Worm (Caenorhabditis elegans) whole organism, L1 larva: ENCODE results near the gene F48B9.1.

Source experiments
- C16A3.4 ChIP-seq: fragments of 150-350 bp; optimal IDR thresholded peaks from 2 replicates; lab custom pipeline; 2014; ENCODE audit warnings: missing biosample characterization, missing genetic modification characterization
- C34B4.2 ChIP-seq: sonication (generic microtip); optimal IDR thresholded peaks from 2 replicates; lab custom pipeline; 2017; ENCODE audit warnings: mild to moderate bottlenecking, missing genetic modification characterization, missing compliant biosample characterization
- ceh-82 ChIP-seq, 3 experiments: fragments of 150-350 bp in 1 of 3; sonication (generic microtip) in 2 of 3; optimal IDR thresholded peaks; 2 replicates each; lab custom pipeline; 2014 to 2017; ENCODE audit warnings: missing biosample characterization in 3 of 3, missing genetic modification characterization in 3 of 3
- irx-1 ChIP-seq: sonication (generic microtip); optimal IDR thresholded peaks from 2 replicates; lab custom pipeline; 2016; ENCODE audit warnings: missing genetic modification characterization, missing compliant biosample characterization
- lin-13 ChIP-seq: fragments of 150-350 bp; optimal IDR thresholded peaks from 2 replicates; lab custom pipeline; 2014; ENCODE audit warnings: missing biosample characterization, missing genetic modification reagents, missing genetic modification characterization
- lin-35 ChIP-seq, 2 experiments: fragments of 150-350 bp; optimal IDR thresholded peaks; 2 replicates each; lab custom pipeline; 2014; ENCODE audit warnings: missing biosample characterization in 2 of 2, missing genetic modification characterization in 2 of 2, missing genetic modification reagents in 2 of 2
- lin-39 ChIP-seq: fragments of 150-350 bp; optimal IDR thresholded peaks from 2 replicates; lab custom pipeline; 2014; ENCODE audit warnings: missing biosample characterization, missing genetic modification reagents, missing genetic modification characterization
- mab-9 ChIP-seq: fragments of 200-800 bp; sonication (Bioruptor generic); IDR thresholded peaks from 2 replicates; pipeline ENCODE4 v1.3.6; 2022; ENCODE audit warnings: missing genetic modification reagents, missing genetic modification characterization, missing compliant biosample characterization
- nhr-12 ChIP-seq: sonication (generic microtip); optimal IDR thresholded peaks from 2 replicates; lab custom pipeline; 2017; ENCODE audit warnings: missing biosample characterization, missing genetic modification characterization
- nhr-28 ChIP-seq: fragments of 150-350 bp; optimal IDR thresholded peaks from 2 replicates; lab custom pipeline; 2014; ENCODE audit warnings: missing biosample characterization, missing genetic modification characterization
- snpc-4 ChIP-seq: fragments of 150-350 bp; optimal IDR thresholded peaks from 2 replicates; lab custom pipeline; 2014; ENCODE audit warnings: missing biosample characterization, missing genetic modification characterization
- tbx-2 ChIP-seq: sonication (generic microtip); optimal IDR thresholded peaks from 2 replicates; lab custom pipeline; 2016; ENCODE audit warnings: missing genetic modification characterization, missing compliant biosample characterization

DNA sequence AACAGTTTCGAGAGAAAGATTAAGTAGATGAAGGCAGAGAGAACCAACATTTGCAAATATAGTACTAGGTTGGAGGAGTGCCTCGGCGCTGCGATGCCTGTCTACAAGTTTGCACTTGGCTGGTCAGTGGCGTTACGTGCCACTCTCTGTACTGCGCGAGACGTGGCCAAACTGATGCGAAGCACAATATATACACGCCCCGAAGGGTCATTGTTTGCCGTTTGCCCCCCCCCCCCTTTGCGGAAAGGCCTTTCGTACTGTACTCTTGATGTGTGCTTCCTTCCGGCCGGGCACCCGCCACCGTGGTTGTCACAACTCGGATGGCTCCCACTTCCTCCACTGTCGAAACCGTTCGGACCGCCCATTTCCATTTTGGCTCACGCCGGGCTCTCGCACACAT is 31.5 kb downstream of the F48B9.1 start:
- TF ChIP-seq ceh-82 (tag; optimal IDR thresholded peaks at IDR 0.05; lab: Kevin White, UChicago) (no peak), lin-35 (GFP tag; optimal IDR thresholded peaks at IDR 0.05; lab: Kevin White, UChicago) (no peak), lin-39 (tag; lab: Kevin White, UChicago) (no peak), nhr-28 (tag; lab: Kevin White, UChicago) (no peak), irx-1 (no peak), lin-13 (GFP tag; lab: Kevin White, UChicago) (no peak), snpc-4 (tag; lab: Kevin White, UChicago) (no peak), C34B4.2 (tag; lab: Kevin White, UChicago) (no peak), tbx-2 (tag; lab: Kevin White, UChicago) (no peak), mab-9 (no peak), nhr-12 (tag; lab: Kevin White, UChicago) (no peak), C16A3.4 (tag; lab: Kevin White, UChicago) (no peak)
